Worm (Caenorhabditis elegans): Measurements from ENCODE around the gene srw-12.

- no peak for TF ChIP-seq sptf-1 (tag; optimal IDR thresholded peaks at IDR 0.05)
- no peak for TF ChIP-seq nhr-237 (tag; optimal IDR thresholded peaks at IDR 0.05)
- no peak for TF ChIP-seq egl-27 (tag; optimal IDR thresholded peaks at IDR 0.05)
- TF ChIP-seq pqm-1 (tag; optimal IDR thresholded peaks at IDR 0.05), result no peak
- no peak for TF ChIP-seq skn-1 (tag; optimal IDR thresholded peaks at IDR 0.05)
- no peak for TF ChIP-seq ama-1 (optimal IDR thresholded peaks at IDR 0.05)
- TF ChIP-seq aly-2 (tag; optimal IDR thresholded peaks at IDR 0.05), result no peak
- TF ChIP-seq unc-62 (GFP tag; optimal IDR thresholded peaks at IDR 0.05), result no peak
- no peak for TF ChIP-seq nhr-76 (tag; optimal IDR thresholded peaks at IDR 0.05)
Measured at ce11 chrV:15285984-15286383, 47.5 kb upstream of the srw-12 start.
